Worm (Caenorhabditis elegans) whole organism, L4 larva: Measurements from ENCODE around the gene far-5.
A peak's percentile ranks its signal among the peaks of the same experiment; 100 is the strongest.

Source experiments
- D1046.2 ChIP-seq: fragments of 200-800 bp; sonication (Bioruptor generic); IDR thresholded peaks from 2 replicates; pipeline ENCODE4 v1.3.6; 2022; ENCODE audit warnings: missing genetic modification characterization, missing compliant biosample characterization
- F10B5.3 ChIP-seq: sonication (generic microtip); optimal IDR thresholded peaks from 2 replicates; lab custom pipeline; 2016; ENCODE audit warnings: mild to moderate bottlenecking, missing genetic modification characterization, missing compliant biosample characterization
- F26F4.8 ChIP-seq: fragments of 200-800 bp; sonication (Bioruptor generic); conservative IDR thresholded peaks from 2 replicates; pipeline ENCODE4 v1.3.6; 2022; ENCODE audit warnings: missing genetic modification characterization, missing compliant biosample characterization
- F44E2.7 ChIP-seq: fragments of 200-800 bp; sonication (Bioruptor generic); IDR thresholded peaks from 2 replicates; pipeline ENCODE4 v2.1.2; 2022; ENCODE audit warnings: missing genetic modification characterization, missing compliant biosample characterization
- F49E8.2 ChIP-seq: sonication (generic microtip); optimal IDR thresholded peaks from 2 replicates; lab custom pipeline; 2016; ENCODE audit warnings: missing compliant biosample characterization, mild to moderate bottlenecking, missing genetic modification characterization, borderline replicate concordance
- R02D3.7 ChIP-seq: fragments of 150-350 bp; sonication (generic microtip); optimal IDR thresholded peaks from 3 replicates; lab custom pipeline; 2014; ENCODE audit warnings: missing biosample characterization, missing genetic modification characterization
- T20F7.1 ChIP-seq: fragments of 200-800 bp; sonication (Bioruptor generic); optimal IDR thresholded peaks from 2 replicates; lab custom pipeline; 2018; ENCODE audit warnings: mild to moderate bottlenecking, missing genetic modification characterization, missing compliant biosample characterization
- Y105C5A.15 ChIP-seq: fragments of 200-800 bp; sonication (Bioruptor generic); IDR thresholded peaks from 2 replicates; pipeline ENCODE4 v1.3.6; 2022; ENCODE audit warnings: missing genetic modification characterization, missing compliant biosample characterization
- Y48G9A.11 ChIP-seq: fragments of 200-800 bp; sonication (Bioruptor generic); IDR thresholded peaks from 2 replicates; pipeline ENCODE4 v1.3.6; 2022; ENCODE audit warnings: missing genetic modification reagents, missing genetic modification characterization, missing compliant biosample characterization
- ZK337.2 ChIP-seq: fragments of 200-800 bp; sonication (Bioruptor generic); IDR thresholded peaks from 2 replicates; pipeline ENCODE4 v1.3.6; 2022; ENCODE audit warnings: missing genetic modification reagents, missing genetic modification characterization, missing compliant biosample characterization
- aly-2 ChIP-seq: sonication (generic microtip); optimal IDR thresholded peaks from 2 replicates; lab custom pipeline; 2018; ENCODE audit warnings: missing biosample characterization, missing genetic modification characterization
- ama-1 ChIP-seq: fragments of 150-350 bp; optimal IDR thresholded peaks from 2 replicates; lab custom pipeline; 2014; ENCODE audit warnings: inconsistent platforms, mixed read lengths
- arid-1 ChIP-seq: fragments of 200-800 bp; sonication (Bioruptor generic); conservative IDR thresholded peaks from 2 replicates; pipeline ENCODE4 v1.3.6; 2022; ENCODE audit warnings: missing genetic modification reagents, missing genetic modification characterization, missing compliant biosample characterization
- attf-4 ChIP-seq: sonication (generic microtip); optimal IDR thresholded peaks from 3 replicates; lab custom pipeline; 2017; ENCODE audit warnings: missing biosample characterization, missing genetic modification characterization
- ceh-20 ChIP-seq: fragments of 200-800 bp; sonication (Bioruptor generic); IDR thresholded peaks from 2 replicates; pipeline ENCODE4 v1.3.6; 2022; ENCODE audit warnings: missing genetic modification reagents, missing genetic modification characterization, missing compliant biosample characterization
- ceh-32 ChIP-seq: sonication (generic microtip); optimal IDR thresholded peaks from 2 replicates; lab custom pipeline; 2016; ENCODE audit warnings: mild to moderate bottlenecking, missing genetic modification characterization, missing compliant biosample characterization; ENCODE audit not compliant: poor library complexity
- ceh-44 ChIP-seq: fragments of 200-800 bp; sonication (Bioruptor generic); IDR thresholded peaks from 2 replicates; pipeline ENCODE4 v1.3.6; 2022; ENCODE audit warnings: missing genetic modification reagents, missing genetic modification characterization, missing compliant biosample characterization
- ceh-82 ChIP-seq: sonication (generic microtip); optimal IDR thresholded peaks from 2 replicates; lab custom pipeline; 2017; ENCODE audit warnings: missing biosample characterization, missing genetic modification characterization
- ctbp-1 ChIP-seq: fragments of 200-800 bp; sonication (Bioruptor generic); IDR thresholded peaks from 2 replicates; pipeline ENCODE4 v1.3.6; 2022; ENCODE audit warnings: missing genetic modification reagents, missing genetic modification characterization, missing compliant biosample characterization
- daf-16 ChIP-seq, 3 experiments: sonication (generic microtip); optimal IDR thresholded peaks; 2 replicates each; lab custom pipeline; 2016 to 2017; ENCODE audit warnings: missing genetic modification characterization in 3 of 3, missing genetic modification reagents in 3 of 3, mild to moderate bottlenecking in 2 of 3, missing compliant biosample characterization in 2 of 3, missing biosample characterization in 1 of 3, moderate library complexity in 1 of 3
- daf-19 ChIP-seq: fragments of 200-800 bp; sonication (Bioruptor generic); conservative IDR thresholded peaks from 2 replicates; pipeline ENCODE4 v1.3.6; 2022; ENCODE audit warnings: missing genetic modification characterization, missing compliant biosample characterization
- dmd-6 ChIP-seq: fragments of 200-800 bp; sonication (Bioruptor generic); IDR thresholded peaks from 2 replicates; pipeline ENCODE4 v1.3.6; 2022; ENCODE audit warnings: missing genetic modification reagents, missing genetic modification characterization, missing compliant biosample characterization
- dmd-8 ChIP-seq: fragments of 200-800 bp; sonication (Bioruptor generic); IDR thresholded peaks from 2 replicates; pipeline ENCODE4 v1.3.6; 2022; ENCODE audit warnings: missing genetic modification characterization, missing compliant biosample characterization
- dmd-9 ChIP-seq: fragments of 200-800 bp; sonication (Bioruptor generic); IDR thresholded peaks from 2 replicates; pipeline ENCODE4 v1.3.6; 2022; ENCODE audit warnings: missing genetic modification reagents, missing genetic modification characterization, missing compliant biosample characterization
- dpl-1 ChIP-seq: fragments of 150-350 bp; optimal IDR thresholded peaks from 2 replicates; lab custom pipeline; 2014; ENCODE audit warnings: missing biosample characterization, missing genetic modification reagents, missing genetic modification characterization
- fkh-10 ChIP-seq: fragments of 150-350 bp; optimal IDR thresholded peaks from 2 replicates; lab custom pipeline; 2014; ENCODE audit warnings: missing biosample characterization, missing genetic modification reagents, missing genetic modification characterization
- fos-1 ChIP-seq: fragments of 150-350 bp; optimal IDR thresholded peaks from 2 replicates; lab custom pipeline; 2014; ENCODE audit warnings: missing biosample characterization, missing genetic modification characterization
- gei-8 ChIP-seq: fragments of 200-800 bp; sonication (Bioruptor generic); optimal IDR thresholded peaks from 2 replicates; lab custom pipeline; 2018; ENCODE audit warnings: mild to moderate bottlenecking, missing genetic modification characterization, missing compliant biosample characterization
- hlh-11 ChIP-seq: fragments of 200-800 bp; sonication (Bioruptor generic); optimal IDR thresholded peaks from 2 replicates; lab custom pipeline; 2018; ENCODE audit warnings: mild to moderate bottlenecking, missing genetic modification characterization, missing compliant biosample characterization
- hmg-1.1 ChIP-seq: fragments of 200-800 bp; sonication (Bioruptor generic); IDR thresholded peaks from 2 replicates; pipeline ENCODE4 v1.3.6; 2022; ENCODE audit warnings: missing genetic modification reagents, missing genetic modification characterization, missing compliant biosample characterization
- jun-1 ChIP-seq: fragments of 150-350 bp; optimal IDR thresholded peaks from 2 replicates; lab custom pipeline; 2014; ENCODE audit warnings: missing biosample characterization, missing genetic modification reagents, missing genetic modification characterization
- lim-7 ChIP-seq: fragments of 200-800 bp; sonication (Bioruptor generic); IDR thresholded peaks from 2 replicates; pipeline ENCODE4 v1.3.6; 2022; ENCODE audit warnings: missing genetic modification characterization, missing compliant biosample characterization
- lin-1 ChIP-seq: fragments of 200-800 bp; sonication (Bioruptor generic); IDR thresholded peaks from 2 replicates; pipeline ENCODE4 v1.3.6; 2022; ENCODE audit warnings: missing genetic modification reagents, missing genetic modification characterization, missing compliant biosample characterization
- lin-13 ChIP-seq: fragments of 150-350 bp; optimal IDR thresholded peaks from 2 replicates; lab custom pipeline; 2014; ENCODE audit warnings: missing biosample characterization, missing genetic modification reagents, missing genetic modification characterization
- madf-5 ChIP-seq, 2 experiments: fragments of 200-800 bp; sonication (Bioruptor generic); IDR thresholded peaks; 2 replicates each; pipeline ENCODE4 v1.3.6; 2022; ENCODE audit warnings: missing compliant biosample characterization in 2 of 2, missing genetic modification characterization in 2 of 2
- mdl-1 ChIP-seq, 2 experiments: fragments of 150-350 bp in 1 of 2; sonication (generic microtip) in 1 of 2; optimal IDR thresholded peaks; 2 replicates each; lab custom pipeline; 2014 to 2017; ENCODE audit warnings: missing biosample characterization in 2 of 2, missing genetic modification characterization in 2 of 2
- mdt-29 ChIP-seq: fragments of 200-800 bp; sonication (Bioruptor generic); IDR thresholded peaks from 2 replicates; pipeline ENCODE4 v1.3.6; 2022; ENCODE audit warnings: missing genetic modification reagents, missing genetic modification characterization, missing compliant biosample characterization
- mes-2 ChIP-seq: sonication (generic microtip); optimal IDR thresholded peaks from 2 replicates; lab custom pipeline; 2016; ENCODE audit warnings: missing genotype, mild to moderate bottlenecking, missing genetic modification characterization, missing compliant biosample characterization; ENCODE audit not compliant: poor library complexity, severe bottlenecking
- mxl-2 ChIP-seq: fragments of 200-800 bp; sonication (Bioruptor generic); conservative IDR thresholded peaks from 2 replicates; pipeline ENCODE4 v1.3.6; 2022; ENCODE audit warnings: missing genetic modification reagents, missing genetic modification characterization, missing compliant biosample characterization
- mxl-3 ChIP-seq: fragments of 200-800 bp; sonication (Bioruptor generic); optimal IDR thresholded peaks from 2 replicates; lab custom pipeline; 2018; ENCODE audit warnings: mild to moderate bottlenecking, missing genetic modification characterization, missing compliant biosample characterization
- nhr-237 ChIP-seq: sonication (generic microtip); optimal IDR thresholded peaks from 2 replicates; lab custom pipeline; 2017; ENCODE audit warnings: missing biosample characterization, missing genetic modification characterization
- nhr-41 ChIP-seq: fragments of 200-800 bp; sonication (Bioruptor generic); IDR thresholded peaks from 2 replicates; pipeline ENCODE4 v1.3.6; 2022; ENCODE audit warnings: missing genetic modification reagents, missing genetic modification characterization, missing compliant biosample characterization
- nhr-6 ChIP-seq: fragments of 150-350 bp; optimal IDR thresholded peaks from 2 replicates; lab custom pipeline; 2014; ENCODE audit warnings: missing biosample characterization, missing genetic modification characterization
- nhr-76 ChIP-seq: fragments of 150-350 bp; optimal IDR thresholded peaks from 2 replicates; lab custom pipeline; 2014; ENCODE audit warnings: missing biosample characterization, missing genetic modification characterization
- php-3 ChIP-seq: fragments of 200-800 bp; sonication (Bioruptor generic); IDR thresholded peaks from 2 replicates; pipeline ENCODE4 v1.3.6; 2022; ENCODE audit warnings: missing genetic modification reagents, missing genetic modification characterization, missing compliant biosample characterization
- snpc-1.2 ChIP-seq: fragments of 200-800 bp; sonication (Bioruptor generic); IDR thresholded peaks from 2 replicates; pipeline ENCODE4 v1.3.6; 2022; ENCODE audit warnings: missing genetic modification reagents, missing genetic modification characterization, missing compliant biosample characterization
- snpc-4 ChIP-seq: fragments of 150-350 bp; optimal IDR thresholded peaks from 2 replicates; lab custom pipeline; 2014; ENCODE audit warnings: missing biosample characterization, missing genetic modification characterization
- unc-39 ChIP-seq: sonication (generic microtip); optimal IDR thresholded peaks from 2 replicates; lab custom pipeline; 2017; ENCODE audit warnings: missing biosample characterization, missing genetic modification characterization
- vab-7 ChIP-seq: fragments of 200-800 bp; sonication (Bioruptor generic); IDR thresholded peaks from 2 replicates; pipeline ENCODE4 v1.3.6; 2022; ENCODE audit warnings: missing genetic modification reagents, missing genetic modification characterization, missing compliant biosample characterization
- zip-2 ChIP-seq: fragments of 150-350 bp; optimal IDR thresholded peaks from 2 replicates; lab custom pipeline; 2014; ENCODE audit warnings: missing biosample characterization, missing genetic modification characterization
- ztf-7 ChIP-seq: fragments of 150-350 bp; optimal IDR thresholded peaks from 2 replicates; lab custom pipeline; 2014; ENCODE audit warnings: missing biosample characterization, missing genetic modification characterization

Gene far-5

DNA sequence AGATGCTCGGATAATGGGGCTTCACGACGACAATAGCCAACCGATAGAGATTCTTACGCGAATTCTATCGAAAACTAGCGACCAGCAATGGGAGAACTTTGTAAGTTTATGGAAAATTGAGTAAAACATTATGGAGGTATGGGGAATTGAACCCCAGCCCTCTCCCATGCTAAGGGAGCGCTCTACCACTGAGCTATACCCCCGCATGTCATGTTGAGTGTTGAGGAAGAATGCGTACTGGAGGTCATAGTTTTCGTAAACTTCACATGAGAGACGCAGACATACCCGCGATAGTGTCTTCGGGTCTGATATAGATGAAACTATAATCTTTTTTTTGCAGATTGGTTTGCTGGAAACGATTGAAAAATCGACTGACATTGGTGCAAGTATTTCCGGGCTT, 8.0 kb downstream of the far-5 start (continued):
- TF ChIP-seq nhr-41 (GFP tag; lab: Robert Waterston, UW) (peak; percentile 89), attf-4 (tag; lab: Kevin White, UChicago) (no peak), mxl-3 (GFP tag; lab: Kevin White, UChicago) (peak; percentile 64), jun-1 (tag; lab: Kevin White, UChicago) (no peak), hmg-1.1 (GFP tag; lab: Robert Waterston, UW) (peak; percentile 94), nhr-6 (tag; lab: Kevin White, UChicago) (peak; percentile 61), R02D3.7 (tag; lab: Kevin White, UChicago) (no peak), dpl-1 (GFP tag; lab: Kevin White, UChicago) (peak; percentile 46), T20F7.1 (no peak), ama-1 (no peak), F49E8.2 (tag; lab: Kevin White, UChicago) (peak; percentile 65), nhr-237 (no peak), dmd-9 (GFP tag; lab: Robert Waterston, UW) (0 out of 2 replicates have a peak, but pooled peaks have one; percentile 41), nhr-76 (tag; lab: Kevin White, UChicago) (no peak), vab-7 (GFP tag; lab: Robert Waterston, UW) (peak; percentile 83), F26F4.8 (GFP tag; lab: Robert Waterston, UW) (0 out of 2 replicates have a peak, but pooled peaks have one; percentile 55), D1046.2 (peak; percentile 69; the same call in 1 of the 2 replicates), zip-2 (tag; lab: Kevin White, UChicago) (peak; percentile 53), Y48G9A.11 (GFP tag; lab: Robert Waterston, UW) (no peak), mxl-2 (GFP tag; lab: Robert Waterston, UW) (0 out of 2 replicates have a peak, but pooled peaks have one; percentile 48), mdl-1 (tag; optimal IDR thresholded peaks at IDR 0.05; lab: Kevin White, UChicago) (peak in 1 of 2 experiments; percentile 68), fos-1 (tag; lab: Kevin White, UChicago) (no peak), dmd-6 (GFP tag; lab: Robert Waterston, UW) (peak; percentile 65), daf-19 (GFP tag; lab: Robert Waterston, UW) (peak; percentile 94), fkh-10 (GFP tag; lab: Kevin White, UChicago) (no peak), arid-1 (GFP tag; lab: Robert Waterston, UW) (peak; percentile 81), lim-7 (GFP tag; lab: Robert Waterston, UW) (peak; percentile 95), mes-2 (tag; lab: Kevin White, UChicago) (peak; percentile 76), gei-8 (peak; percentile 62), lin-1 (GFP tag; lab: Robert Waterston, UW) (peak; percentile 75), lin-13 (GFP tag; lab: Kevin White, UChicago) (peak; percentile 36), php-3 (peak; percentile 50), madf-5 (GFP tag; IDR thresholded peaks at IDR 0.05; lab: Robert Waterston, UW) (peak in 1 of 2 experiments; percentile 8; a peak in 1 of 4 replicates), F44E2.7 (GFP tag; lab: Robert Waterston, UW) (0 out of 2 replicates have a peak, but pooled peaks have one; percentile 61), daf-16 (GFP tag; optimal IDR thresholded peaks at IDR 0.05; lab: Kevin White, UChicago) (peak; percentile 46 to 88), daf-16 (tag; optimal IDR thresholded peaks at IDR 0.05; lab: Kevin White, UChicago) (peak; percentile 65), Y105C5A.15 (peak; percentile 85), F10B5.3 (tag; lab: Kevin White, UChicago) (peak; percentile 65), ztf-7 (tag; lab: Kevin White, UChicago) (peak; percentile 77), ceh-82 (tag; lab: Kevin White, UChicago) (no peak), ZK337.2 (GFP tag; lab: Robert Waterston, UW) (0 out of 2 replicates have a peak, but pooled peaks have one; percentile 49), snpc-1.2 (peak; percentile 83), ctbp-1 (GFP tag; lab: Robert Waterston, UW) (peak; percentile 85), ceh-32 (tag; lab: Kevin White, UChicago) (peak; percentile 25), ceh-44 (peak; percentile 77; the same call in 1 of the 2 replicates), aly-2 (tag; lab: Kevin White, UChicago) (peak; percentile 28), snpc-4 (no peak), mdt-29 (GFP tag; lab: Robert Waterston, UW) (0 out of 2 replicates have a peak, but pooled peaks have one; percentile 17), ceh-20 (GFP tag; lab: Robert Waterston, UW) (peak; percentile 78), unc-39 (tag; lab: Kevin White, UChicago) (no peak), dmd-8 (GFP tag; lab: Robert Waterston, UW) (peak; percentile 95), hlh-11 (peak; percentile 64)
